Worm (Caenorhabditis elegans) whole organism, L4/young adult: ENCODE data around the gene Y54G2A.41.

Experiments
- W03F9.2 ChIP-seq: fragments of 150-350 bp; optimal IDR thresholded peaks from 2 replicates; lab custom pipeline; 2014; ENCODE audit warnings: missing biosample characterization, missing genetic modification characterization
- dao-5 ChIP-seq: sonication (generic microtip); optimal IDR thresholded peaks from 2 replicates; lab custom pipeline; 2016; ENCODE audit warnings: missing genotype, missing genetic modification characterization, moderate library complexity, missing compliant biosample characterization
- him-1 ChIP-seq: sonication (generic microtip); optimal IDR thresholded peaks from 2 replicates; lab custom pipeline; 2016; ENCODE audit warnings: missing genotype, missing genetic modification reagents, missing genetic modification characterization, missing compliant biosample characterization

DNA sequence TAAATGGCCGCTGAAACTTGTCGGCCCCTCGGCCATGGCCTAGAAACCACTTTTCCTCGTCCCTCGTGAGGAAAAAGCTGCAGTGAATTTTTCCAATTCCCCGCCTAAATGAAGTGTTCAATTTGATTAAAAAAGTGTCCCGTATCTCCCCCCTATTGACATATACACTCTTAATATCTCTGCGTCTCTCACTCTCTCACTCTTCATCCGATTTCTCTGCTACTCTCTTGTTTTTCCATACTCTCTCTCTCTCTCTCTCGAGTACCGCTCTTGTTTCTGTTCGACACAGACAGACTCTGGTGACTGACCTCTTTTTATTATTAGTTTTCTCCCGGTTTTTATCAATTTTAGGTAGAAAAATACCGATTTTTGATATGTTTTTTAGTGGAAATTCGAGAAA, 33.4 kb downstream of the Y54G2A.41 start:
- TF ChIP-seq dao-5 (tag; lab: Kevin White, UChicago) (no peak), him-1 (tag; lab: Kevin White, UChicago) (no peak), W03F9.2 (tag; lab: Kevin White, UChicago) (no peak)
